Fruit fly (Drosophila melanogaster) whole organism, wandering third instar larva: ENCODE measurements around the gene CG17919.
A peak's percentile ranks its signal among the peaks of the same experiment; 100 is the strongest.

Experiments used
- Abd-B ChIP-seq: fragments of >200 bp; optimal IDR thresholded peaks from 2 replicates; lab custom pipeline; 2017; ENCODE audit warnings: missing biosample characterization, missing genetic modification characterization
- CG9705 ChIP-seq: fragments of 200-800 bp; sonication (Bioruptor generic); optimal IDR thresholded peaks from 2 replicates; lab custom pipeline; 2018; ENCODE audit warnings: missing biosample characterization, mild to moderate bottlenecking, missing genetic modification characterization
- CrebA ChIP-seq: fragments of 200-800 bp; sonication (Bioruptor generic); optimal IDR thresholded peaks from 2 replicates; lab custom pipeline; 2016; ENCODE audit warnings: missing biosample characterization, mild to moderate bottlenecking, missing genetic modification characterization, borderline replicate concordance
- Dfd ChIP-seq: fragments of >200 bp; optimal IDR thresholded peaks from 2 replicates; lab custom pipeline; 2017; ENCODE audit warnings: missing biosample characterization, missing genetic modification characterization
- Dif ChIP-seq: fragments of 200-275, 200-300 bp; sonication (Bioruptor generic); optimal IDR thresholded peaks from 2 replicates; lab custom pipeline; 2018; ENCODE audit warnings: missing biosample characterization, missing genetic modification characterization; ENCODE audit not compliant: partially characterized antibody
- GATAd ChIP-seq: sonication (Bioruptor generic); optimal IDR thresholded peaks from 2 replicates; lab custom pipeline; 2016; ENCODE audit warnings: missing biosample characterization, missing genetic modification characterization
- HLH106 ChIP-seq: fragments of 200-800 bp; optimal IDR thresholded peaks from 3 replicates; lab custom pipeline; 2019; ENCODE audit warnings: missing biosample characterization, mild to moderate bottlenecking, missing genetic modification characterization, moderate library complexity
- Hnf4 ChIP-seq: fragments of 200-800 bp; sonication (Bioruptor generic); optimal IDR thresholded peaks from 2 replicates; lab custom pipeline; 2016; ENCODE audit warnings: missing biosample characterization, mild to moderate bottlenecking, missing genetic modification characterization
- Hr78 ChIP-seq: fragments of >200 bp; optimal IDR thresholded peaks from 2 replicates; lab custom pipeline; 2017; ENCODE audit warnings: missing biosample characterization, missing genetic modification characterization
- Hr83 ChIP-seq: fragments of 200-300 bp; sonication (Bioruptor generic); optimal IDR thresholded peaks from 2 replicates; lab custom pipeline; 2016; ENCODE audit warnings: missing biosample characterization, mild to moderate bottlenecking, missing genetic modification characterization, moderate library complexity; ENCODE audit not compliant: poor library complexity, severe bottlenecking
- Jra ChIP-seq: sonication (Bioruptor generic); optimal IDR thresholded peaks from 2 replicates; lab custom pipeline; 2016; ENCODE audit warnings: missing biosample characterization, missing genetic modification characterization
- N ChIP-seq: fragments of >200 bp; optimal IDR thresholded peaks from 2 replicates; lab custom pipeline; 2018; ENCODE audit warnings: missing biosample characterization, missing external identifiers, missing genetic modification characterization
- OdsH ChIP-seq: fragments of 200-800 bp; sonication (Bioruptor generic); optimal IDR thresholded peaks from 2 replicates; lab custom pipeline; 2016; ENCODE audit warnings: missing biosample characterization, mild to moderate bottlenecking, missing genetic modification characterization
- Rel ChIP-seq, 2 experiments: fragments of 200-800 bp; sonication (Bioruptor generic) in 1 of 2; optimal IDR thresholded peaks; 2 replicates in 1 of 2; 3 replicates in 1 of 2; lab custom pipeline; 2016 to 2019; ENCODE audit warnings: mild to moderate bottlenecking in 2 of 2, missing biosample characterization in 2 of 2, missing genetic modification characterization in 2 of 2, moderate library complexity in 1 of 2
- Sp1 ChIP-seq: fragments of 200-800 bp; sonication (Bioruptor generic); optimal IDR thresholded peaks from 3 replicates; lab custom pipeline; 2019; ENCODE audit warnings: missing biosample characterization, mild to moderate bottlenecking, missing genetic modification characterization, moderate library complexity
- Vsx2 ChIP-seq: fragments of 200-300, 225-300 bp; sonication (Bioruptor generic); optimal IDR thresholded peaks from 2 replicates; lab custom pipeline; 2018; ENCODE audit warnings: missing biosample characterization, missing genetic modification characterization; ENCODE audit not compliant: partially characterized antibody
- br ChIP-seq: fragments of 200-800 bp; sonication (Bioruptor generic); optimal IDR thresholded peaks from 2 replicates; lab custom pipeline; 2016; ENCODE audit warnings: missing biosample characterization, missing genetic modification characterization
- brk ChIP-seq: fragments of 200-800 bp; sonication (Bioruptor generic); optimal IDR thresholded peaks from 2 replicates; lab custom pipeline; 2016; ENCODE audit warnings: missing biosample characterization, mild to moderate bottlenecking, missing genetic modification characterization
- dl ChIP-seq, 2 experiments: fragments of 175-275, 200-275 bp in 1 of 2; fragments of 200-275 bp in 1 of 2; sonication (Bioruptor generic); optimal IDR thresholded peaks; lab custom pipeline; 2018; ENCODE audit warnings: mild to moderate bottlenecking in 2 of 2, missing biosample characterization in 2 of 2, missing genetic modification characterization in 2 of 2, moderate library complexity in 2 of 2; ENCODE audit not compliant: partially characterized antibody in 2 of 2, insufficient read depth in 1 of 2
- ey ChIP-seq: fragments of 200-800 bp; sonication (Bioruptor generic); optimal IDR thresholded peaks from 2 replicates; lab custom pipeline; 2016; ENCODE audit warnings: missing biosample characterization, missing genetic modification characterization
- foxo ChIP-seq, 2 experiments: fragments of 200-800 bp; sonication (Bioruptor generic); optimal IDR thresholded peaks; 2 replicates in 1 of 2; 3 replicates in 1 of 2; lab custom pipeline; 2016 to 2017; ENCODE audit warnings: missing biosample characterization in 2 of 2, missing genetic modification characterization in 2 of 2
- fru ChIP-seq: fragments of 200-800 bp; sonication (Bioruptor generic); optimal IDR thresholded peaks from 3 replicates; lab custom pipeline; 2016; ENCODE audit warnings: missing biosample characterization, mild to moderate bottlenecking, missing genetic modification characterization
- h ChIP-seq: fragments of 200-800 bp; sonication (Bioruptor generic); optimal IDR thresholded peaks from 3 replicates; lab custom pipeline; 2016; ENCODE audit warnings: missing biosample characterization, mild to moderate bottlenecking, missing genetic modification characterization
- jim ChIP-seq: fragments of 175-275, 200-325 bp; sonication (Bioruptor generic); optimal IDR thresholded peaks from 2 replicates; lab custom pipeline; 2016; ENCODE audit warnings: missing biosample characterization, mild to moderate bottlenecking, missing genetic modification characterization
- psq ChIP-seq: fragments of 200-800 bp; sonication (Bioruptor generic); optimal IDR thresholded peaks from 3 replicates; lab custom pipeline; 2017; ENCODE audit warnings: missing biosample characterization, mild to moderate bottlenecking, missing genetic modification characterization, moderate library complexity
- rgr ChIP-seq: fragments of 200-800 bp; sonication (Bioruptor generic); optimal IDR thresholded peaks from 3 replicates; lab custom pipeline; 2016; ENCODE audit warnings: missing biosample characterization, mild to moderate bottlenecking, missing genetic modification characterization
- sage ChIP-seq: fragments of 200-800 bp; sonication (Bioruptor generic); optimal IDR thresholded peaks from 2 replicates; lab custom pipeline; 2016; ENCODE audit warnings: missing biosample characterization, mild to moderate bottlenecking, missing genetic modification characterization
- sv ChIP-seq: fragments of 200-800 bp; sonication (Bioruptor generic); optimal IDR thresholded peaks from 3 replicates; lab custom pipeline; 2016; ENCODE audit warnings: missing biosample characterization, missing genetic modification characterization
- tai ChIP-seq: sonication (Bioruptor generic); optimal IDR thresholded peaks from 2 replicates; lab custom pipeline; 2016; ENCODE audit warnings: missing biosample characterization, missing genetic modification characterization
- usp ChIP-seq: fragments of >200 bp; optimal IDR thresholded peaks from 2 replicates; lab custom pipeline; 2017; ENCODE audit warnings: missing biosample characterization, missing genetic modification characterization
- woc ChIP-seq: sonication (Bioruptor generic); optimal IDR thresholded peaks from 2 replicates; lab custom pipeline; 2016; ENCODE audit warnings: missing biosample characterization, mild to moderate bottlenecking, missing genetic modification characterization

CG17919 gene

dm6 chr3R:6348943-6349342, 5.1 kb downstream of the CG17919 start, which contains the start of gene Hr83:
Gene Hr83 (plus strand): TSS chr3R:6349243.
- no peak for TF ChIP-seq br (GFP tag; lab: Kevin White, UChicago)
- no peak for TF ChIP-seq Hr78
- TF ChIP-seq, all 38 proteins: peak for 0

dm6 chr3R:6350755-6351154, 6.9 kb downstream of the CG17919 start, which contains the start of gene Pak:
Gene Pak (plus strand): TSS chr3R:6350896.
- TF ChIP-seq Dif (no peak), usp (GFP tag; lab: Kevin White, UChicago) (no peak), HLH106 (tag; lab: Kevin White, UChicago) (no peak), woc (GFP tag; lab: Kevin White, UChicago) (peak; percentile 42), GATAd (GFP tag; lab: Kevin White, UChicago) (peak; percentile 15), jim (GFP tag; lab: Kevin White, UChicago) (no peak), Sp1 (no peak), h (GFP tag; lab: Kevin White, UChicago) (no peak), OdsH (GFP tag; lab: Kevin White, UChicago) (no peak), N (GFP tag; lab: Kevin White, UChicago) (no peak), tai (GFP tag; lab: Kevin White, UChicago) (no peak), Hr83 (GFP tag; lab: Kevin White, UChicago) (peak; percentile 91), Hnf4 (GFP tag; lab: Kevin White, UChicago) (peak; percentile 29), psq (GFP tag; lab: Kevin White, UChicago) (no peak)
- TF ChIP-seq, all 38 proteins: peak for 4

- TF ChIP-seq woc (GFP tag; lab: Kevin White, UChicago) = no peak
- no peak for TF ChIP-seq Hr78
- no peak for TF ChIP-seq br (GFP tag; lab: Kevin White, UChicago)
- TF ChIP-seq usp (GFP tag; lab: Kevin White, UChicago) = no peak
- no peak for TF ChIP-seq Vsx2
- TF ChIP-seq GATAd (GFP tag; lab: Kevin White, UChicago) = no peak
- no peak for TF ChIP-seq Hnf4 (GFP tag; lab: Kevin White, UChicago)
- no peak for TF ChIP-seq rgr (GFP tag; lab: Kevin White, UChicago)
- no peak for TF ChIP-seq fru (GFP tag; lab: Kevin White, UChicago)
- TF ChIP-seq CrebA = no peak
- TF ChIP-seq HLH106 (tag; lab: Kevin White, UChicago) = no peak
- no peak for TF ChIP-seq sv (GFP tag; lab: Kevin White, UChicago)
- no peak for TF ChIP-seq CG9705 (GFP tag; lab: Kevin White, UChicago)
- TF ChIP-seq Abd-B (GFP tag; lab: Kevin White, UChicago) = no peak
- no peak for TF ChIP-seq N (GFP tag; lab: Kevin White, UChicago)
- no peak for TF ChIP-seq sage
- TF ChIP-seq Sp1 = no peak
- no peak for TF ChIP-seq Dfd (GFP tag; lab: Kevin White, UChicago)
- no peak for TF ChIP-seq jim (GFP tag; lab: Kevin White, UChicago)
- no peak for TF ChIP-seq tai (GFP tag; lab: Kevin White, UChicago)
Observed at dm6 chr3R:6351181-6351580, 7.4 kb downstream of the CG17919 start.

- TF ChIP-seq ey (GFP tag; lab: Kevin White, UChicago) = no peak
- TF ChIP-seq dl (GFP tag; optimal IDR thresholded peaks at IDR 0.05; lab: Kevin White, UChicago; ENCODE audit: insufficient read depth in 1 of 2, partially characterized antibody in 2 of 2) = no peak
- TF ChIP-seq CG9705 (GFP tag; lab: Kevin White, UChicago) = no peak
- peak; percentile 18 for TF ChIP-seq rgr (GFP tag; lab: Kevin White, UChicago)
- TF ChIP-seq Abd-B (GFP tag; lab: Kevin White, UChicago) = no peak
- TF ChIP-seq Jra = no peak
- peak in 1 of 2 experiments; percentile 22 for TF ChIP-seq foxo (GFP tag; optimal IDR thresholded peaks at IDR 0.05; lab: Kevin White, UChicago)
- peak; percentile 2 for TF ChIP-seq HLH106 (tag; lab: Kevin White, UChicago)
- TF ChIP-seq, all 38 proteins: peak for 3
Observed at dm6 chr3R:6351696-6352378, 8.0 kb downstream of the CG17919 start.

- TF ChIP-seq h (GFP tag; lab: Kevin White, UChicago) = no peak
- TF ChIP-seq brk (GFP tag; lab: Kevin White, UChicago) = no peak
- no peak for TF ChIP-seq jim (GFP tag; lab: Kevin White, UChicago)
- no peak for TF ChIP-seq tai (GFP tag; lab: Kevin White, UChicago)
- TF ChIP-seq foxo (GFP tag; optimal IDR thresholded peaks at IDR 0.05; lab: Kevin White, UChicago) = no peak
- no peak for TF ChIP-seq Rel (GFP tag; optimal IDR thresholded peaks at IDR 0.05; lab: Kevin White, UChicago)
- TF ChIP-seq Rel (tag; optimal IDR thresholded peaks at IDR 0.05; lab: Kevin White, UChicago) = no peak
- no peak for TF ChIP-seq CrebA
- TF ChIP-seq sage = no peak
- TF ChIP-seq woc (GFP tag; lab: Kevin White, UChicago) = no peak
- no peak for TF ChIP-seq Jra
- TF ChIP-seq Dfd (GFP tag; lab: Kevin White, UChicago) = no peak
- no peak for TF ChIP-seq psq (GFP tag; lab: Kevin White, UChicago)
- TF ChIP-seq, all 38 proteins: peak for 0
Observed at dm6 chr3R:6352436-6352835, 8.6 kb downstream of the CG17919 start.
